Fruit fly (Drosophila melanogaster) whole organism, adult: ENCODE results near the gene Pif1.
A peak's percentile ranks its signal among the peaks of the same experiment; 100 is the strongest.

Experiments
- CG11617 ChIP-seq: fragments of 200-800 bp; sonication (Bioruptor generic); optimal IDR thresholded peaks from 2 replicates; lab custom pipeline; 2017; ENCODE audit warnings: mild to moderate bottlenecking, missing biosample characterization, missing genetic modification reagents, missing genetic modification characterization
- CG14711 ChIP-seq: fragments of 200-800 bp; sonication (Bioruptor generic); optimal IDR thresholded peaks from 2 replicates; lab custom pipeline; 2018; ENCODE audit warnings: missing biosample characterization, mild to moderate bottlenecking, missing genetic modification characterization, moderate library complexity
- CG1620 ChIP-seq: fragments of 200-800 bp; sonication (Bioruptor generic); optimal IDR thresholded peaks from 2 replicates; lab custom pipeline; 2016; ENCODE audit warnings: missing biosample characterization, missing genetic modification characterization
- CG33017 ChIP-seq: fragments of 200-800 bp; sonication (Bioruptor generic); optimal IDR thresholded peaks from 2 replicates; lab custom pipeline; 2018; ENCODE audit warnings: missing biosample characterization, mild to moderate bottlenecking, missing genetic modification characterization, moderate library complexity
- CG5204 ChIP-seq: fragments of 200-800 bp; sonication (Bioruptor generic); optimal IDR thresholded peaks from 2 replicates; lab custom pipeline; 2016; ENCODE audit warnings: missing biosample characterization, missing genetic modification characterization
- CG7101 ChIP-seq: fragments of 200-800 bp; sonication (Bioruptor generic); optimal IDR thresholded peaks from 2 replicates; lab custom pipeline; 2018; ENCODE audit warnings: missing biosample characterization, mild to moderate bottlenecking, missing genetic modification characterization, moderate library complexity
- Clk ChIP-seq: fragments of 200-800 bp; sonication (Bioruptor generic); optimal IDR thresholded peaks from 2 replicates; lab custom pipeline; 2017; ENCODE audit warnings: missing biosample characterization, missing genetic modification characterization
- Crg-1 ChIP-seq: fragments of 200-800 bp; sonication (Bioruptor generic); optimal IDR thresholded peaks from 2 replicates; lab custom pipeline; 2016; ENCODE audit warnings: missing biosample characterization, missing genetic modification characterization
- bab1 ChIP-seq: fragments of 200-800 bp; sonication (Bioruptor generic); optimal IDR thresholded peaks from 3 replicates; lab custom pipeline; 2019; ENCODE audit warnings: missing biosample characterization, mild to moderate bottlenecking, missing genetic modification characterization, moderate library complexity
- cic ChIP-seq: fragments of 200-800 bp; sonication (Bioruptor generic); optimal IDR thresholded peaks from 2 replicates; lab custom pipeline; 2017; ENCODE audit warnings: missing biosample characterization, mild to moderate bottlenecking, missing genetic modification characterization, moderate library complexity
- kay ChIP-seq: fragments of 200-800 bp; sonication (Bioruptor generic); peaks from one replicate; lab custom pipeline; 2016; ENCODE audit warnings: missing biosample characterization, missing genetic modification characterization, borderline replicate concordance
- pad ChIP-seq: fragments of 200-800 bp; sonication (Bioruptor generic); optimal IDR thresholded peaks from 3 replicates; lab custom pipeline; 2017; ENCODE audit warnings: missing biosample characterization, missing genetic modification characterization, mild to moderate bottlenecking, moderate library complexity, missing genetic modification reagents
- tj ChIP-seq: fragments of 200-800 bp; sonication (Bioruptor generic); optimal IDR thresholded peaks from 3 replicates; lab custom pipeline; 2017; ENCODE audit warnings: missing biosample characterization, mild to moderate bottlenecking, missing genetic modification characterization, moderate library complexity
- toe ChIP-seq: fragments of 200-800 bp; sonication (Bioruptor generic); optimal IDR thresholded peaks from 2 replicates; lab custom pipeline; 2016; ENCODE audit warnings: missing biosample characterization, missing genetic modification characterization

- TF ChIP-seq kay (GFP tag; lab: Kevin White, UChicago): peak; percentile 76
- TF ChIP-seq bab1 (GFP tag; lab: Kevin White, UChicago): peak; percentile 9
- TF ChIP-seq CG7101: no peak
- TF ChIP-seq pad: no peak
- TF ChIP-seq cic: no peak
- TF ChIP-seq CG33017 (tag; lab: Kevin White, UChicago): no peak
- TF ChIP-seq toe (GFP tag; lab: Kevin White, UChicago): no peak
- no peak for TF ChIP-seq Clk
- no peak for TF ChIP-seq CG1620
- no peak for TF ChIP-seq CG5204
- TF ChIP-seq CG14711: no peak
- no peak for TF ChIP-seq CG11617 (GFP tag; lab: Kevin White, UChicago)
- peak; percentile 50 for TF ChIP-seq tj
- no peak for TF ChIP-seq Crg-1 (GFP tag; lab: Kevin White, UChicago)
Observed at dm6 chr2L:3514569-3515191, 44.9 kb upstream of the Pif1 start, which contains the start of the genes LeuRS and CG17593.
